Worm (Caenorhabditis elegans) whole organism, L1 larva: ENCODE measurements around the gene ZK1058.3.

Experiments
- C04F5.9 ChIP-seq: sonication (generic microtip); optimal IDR thresholded peaks from 2 replicates; lab custom pipeline; 2016; ENCODE audit warnings: missing genetic modification characterization, missing compliant biosample characterization
- C16A3.4 ChIP-seq: fragments of 150-350 bp; optimal IDR thresholded peaks from 2 replicates; lab custom pipeline; 2014; ENCODE audit warnings: missing biosample characterization, missing genetic modification characterization
- C34B4.2 ChIP-seq: sonication (generic microtip); optimal IDR thresholded peaks from 2 replicates; lab custom pipeline; 2017; ENCODE audit warnings: mild to moderate bottlenecking, missing genetic modification characterization, missing compliant biosample characterization
- F16B12.6 ChIP-seq: fragments of 150-350 bp; optimal IDR thresholded peaks from 2 replicates; lab custom pipeline; 2014; ENCODE audit warnings: missing biosample characterization, missing genetic modification characterization
- Y116A8C.19 ChIP-seq: sonication (generic microtip); optimal IDR thresholded peaks from 2 replicates; lab custom pipeline; 2016; ENCODE audit warnings: missing compliant biosample characterization, missing genetic modification characterization, borderline replicate concordance
- alr-1 ChIP-seq: fragments of 200-800 bp; sonication (Bioruptor generic); optimal IDR thresholded peaks from 2 replicates; lab custom pipeline; 2018; ENCODE audit warnings: borderline replicate concordance, mild to moderate bottlenecking, missing genetic modification characterization, missing compliant biosample characterization
- blmp-1 ChIP-seq: fragments of 150-350 bp; optimal IDR thresholded peaks from 2 replicates; lab custom pipeline; 2014; ENCODE audit warnings: missing biosample characterization, missing genetic modification characterization
- ceh-63 ChIP-seq: fragments of 200-800 bp; sonication (Bioruptor generic); optimal IDR thresholded peaks from 2 replicates; lab custom pipeline; 2018; ENCODE audit warnings: mild to moderate bottlenecking, missing genetic modification characterization, missing compliant biosample characterization
- ceh-82 ChIP-seq, 3 experiments: fragments of 150-350 bp in 1 of 3; sonication (generic microtip) in 2 of 3; optimal IDR thresholded peaks; 2 replicates each; lab custom pipeline; 2014 to 2017; ENCODE audit warnings: missing biosample characterization in 3 of 3, missing genetic modification characterization in 3 of 3
- dpl-1 ChIP-seq, 3 experiments: fragments of 150-350 bp in 2 of 3; sonication (generic microtip) in 1 of 3; optimal IDR thresholded peaks; 2 replicates each; lab custom pipeline; 2014 to 2017; ENCODE audit warnings: missing biosample characterization in 3 of 3, missing genetic modification characterization in 3 of 3, missing genetic modification reagents in 3 of 3
- dsc-1 ChIP-seq: sonication (generic microtip); optimal IDR thresholded peaks from 2 replicates; lab custom pipeline; 2016; ENCODE audit warnings: mild to moderate bottlenecking, missing genetic modification characterization, missing compliant biosample characterization
- efl-1 ChIP-seq, 4 experiments: fragments of 150-350 bp; optimal IDR thresholded peaks in 3 of 4; peaks in 1 of 4; 1 replicate in 1 of 4; 2 replicates in 3 of 4; lab custom pipeline; 2014; ENCODE audit warnings: missing biosample characterization in 2 of 4, missing genetic modification characterization in 2 of 4, missing genetic modification reagents in 2 of 4
- efl-3 ChIP-seq: fragments of 200-800 bp; sonication (Bioruptor generic); optimal IDR thresholded peaks from 2 replicates; lab custom pipeline; 2018; ENCODE audit warnings: mild to moderate bottlenecking, missing genetic modification characterization, missing compliant biosample characterization
- egl-13 ChIP-seq: sonication (generic microtip); optimal IDR thresholded peaks from 2 replicates; lab custom pipeline; 2016; ENCODE audit warnings: missing genotype, missing genetic modification reagents, missing genetic modification characterization, missing compliant biosample characterization
- elt-2 ChIP-seq: sonication (generic microtip); optimal IDR thresholded peaks from 2 replicates; lab custom pipeline; 2016; ENCODE audit warnings: missing genetic modification characterization, mild to moderate bottlenecking, inconsistent platforms, missing compliant biosample characterization, missing genetic modification reagents
- elt-3 ChIP-seq, 6 experiments: fragments of 150-350 bp in 1 of 6; sonication (generic microtip); optimal IDR thresholded peaks; 2 replicates each; lab custom pipeline; 2017 to 2018; ENCODE audit warnings: missing biosample characterization in 6 of 6, missing genetic modification characterization in 6 of 6, inconsistent platforms in 1 of 6
- fkh-10 ChIP-seq: sonication (generic microtip); optimal IDR thresholded peaks from 2 replicates; lab custom pipeline; 2017; ENCODE audit warnings: missing biosample characterization, missing genetic modification reagents, missing genetic modification characterization
- fkh-8 ChIP-seq: sonication (generic microtip); optimal IDR thresholded peaks from 2 replicates; lab custom pipeline; 2016; ENCODE audit warnings: mild to moderate bottlenecking, missing genetic modification characterization, missing compliant biosample characterization
- fos-1 ChIP-seq: fragments of 150-350 bp; optimal IDR thresholded peaks from 2 replicates; lab custom pipeline; 2014; ENCODE audit warnings: missing biosample characterization, missing genetic modification characterization
- grh-1 ChIP-seq: fragments of 200-800 bp; sonication (Bioruptor generic); IDR thresholded peaks from 2 replicates; pipeline ENCODE4 v1.3.6; 2022; ENCODE audit warnings: missing genetic modification reagents, missing genetic modification characterization, missing compliant biosample characterization
- hpl-2 ChIP-seq: fragments of 150-350 bp; optimal IDR thresholded peaks from 2 replicates; lab custom pipeline; 2014; ENCODE audit warnings: missing biosample characterization, missing genetic modification reagents, missing genetic modification characterization
- lin-14 ChIP-seq: fragments of 200-800 bp; sonication (Bioruptor generic); optimal IDR thresholded peaks from 2 replicates; lab custom pipeline; 2018; ENCODE audit warnings: mild to moderate bottlenecking, missing genetic modification characterization, moderate library complexity, missing compliant biosample characterization
- lin-35 ChIP-seq, 2 experiments: fragments of 150-350 bp; optimal IDR thresholded peaks; 2 replicates each; lab custom pipeline; 2014; ENCODE audit warnings: missing biosample characterization in 2 of 2, missing genetic modification characterization in 2 of 2, missing genetic modification reagents in 2 of 2
- lsy-2 ChIP-seq, 2 experiments: fragments of 150-350 bp; optimal IDR thresholded peaks; 2 replicates each; lab custom pipeline; 2014; ENCODE audit warnings: missing biosample characterization in 2 of 2, missing genetic modification characterization in 2 of 2
- mab-9 ChIP-seq: fragments of 200-800 bp; sonication (Bioruptor generic); IDR thresholded peaks from 2 replicates; pipeline ENCODE4 v1.3.6; 2022; ENCODE audit warnings: missing genetic modification reagents, missing genetic modification characterization, missing compliant biosample characterization
- mdl-1 ChIP-seq, 2 experiments: fragments of 150-350 bp; optimal IDR thresholded peaks; 2 replicates each; lab custom pipeline; 2014 to 2017; ENCODE audit warnings: missing biosample characterization in 2 of 2, missing genetic modification characterization in 2 of 2, inconsistent platforms in 1 of 2
- mef-2 ChIP-seq: fragments of 150-350 bp; optimal IDR thresholded peaks from 2 replicates; lab custom pipeline; 2014; ENCODE audit warnings: missing biosample characterization, missing genetic modification characterization
- mep-1 ChIP-seq: fragments of 150-350 bp; optimal IDR thresholded peaks from 2 replicates; lab custom pipeline; 2014; ENCODE audit warnings: missing biosample characterization, missing genetic modification characterization
- nhr-20 ChIP-seq: sonication (generic microtip); optimal IDR thresholded peaks from 2 replicates; lab custom pipeline; 2016; ENCODE audit warnings: mild to moderate bottlenecking, missing genetic modification characterization, missing compliant biosample characterization
- nhr-71 ChIP-seq: sonication (generic microtip); optimal IDR thresholded peaks from 2 replicates; lab custom pipeline; 2016; ENCODE audit warnings: mild to moderate bottlenecking, missing genetic modification characterization, moderate library complexity, missing compliant biosample characterization
- nhr-77 ChIP-seq: fragments of 150-350 bp; optimal IDR thresholded peaks from 2 replicates; lab custom pipeline; 2014; ENCODE audit warnings: missing biosample characterization, missing genetic modification characterization
- nhr-85 ChIP-seq: sonication (generic microtip); peaks from one replicate; lab custom pipeline; 2016; ENCODE audit warnings: missing genetic modification characterization, inconsistent platforms, missing compliant biosample characterization
- pax-3 ChIP-seq: fragments of 200-800 bp; sonication (Bioruptor generic); optimal IDR thresholded peaks from 2 replicates; lab custom pipeline; 2018; ENCODE audit warnings: mild to moderate bottlenecking, missing genetic modification characterization, moderate library complexity, missing compliant biosample characterization
- skn-1 ChIP-seq: fragments of 150-350 bp; optimal IDR thresholded peaks from 2 replicates; lab custom pipeline; 2014; ENCODE audit warnings: missing biosample characterization, missing genetic modification characterization
- sox-4 ChIP-seq: sonication (generic microtip); optimal IDR thresholded peaks from 2 replicates; lab custom pipeline; 2016; ENCODE audit warnings: missing genetic modification characterization, missing compliant biosample characterization
- sptf-1 ChIP-seq: fragments of 150-350 bp; optimal IDR thresholded peaks from 2 replicates; lab custom pipeline; 2014; ENCODE audit warnings: missing biosample characterization, missing genetic modification characterization
- swsn-7 ChIP-seq: sonication (generic microtip); optimal IDR thresholded peaks from 2 replicates; lab custom pipeline; 2016; ENCODE audit warnings: missing genetic modification characterization, missing compliant biosample characterization
- tbx-2 ChIP-seq: sonication (generic microtip); optimal IDR thresholded peaks from 2 replicates; lab custom pipeline; 2016; ENCODE audit warnings: missing genetic modification characterization, missing compliant biosample characterization
- unc-130 ChIP-seq: fragments of 150-350 bp; optimal IDR thresholded peaks from 2 replicates; lab custom pipeline; 2017; ENCODE audit warnings: missing biosample characterization, missing genetic modification characterization, inconsistent platforms
- unc-98 ChIP-seq: fragments of 200-800 bp; sonication (Bioruptor generic); IDR thresholded peaks from 2 replicates; pipeline ENCODE4 v1.3.6; 2022; ENCODE audit warnings: missing genetic modification characterization, missing compliant biosample characterization
- zag-1 ChIP-seq: fragments of 150-350 bp; optimal IDR thresholded peaks from 2 replicates; lab custom pipeline; 2014; ENCODE audit warnings: missing biosample characterization, missing genetic modification characterization
- zip-4 ChIP-seq: fragments of 200-800 bp; sonication (Bioruptor generic); optimal IDR thresholded peaks from 2 replicates; lab custom pipeline; 2018; ENCODE audit warnings: mild to moderate bottlenecking, missing genetic modification characterization, moderate library complexity, missing compliant biosample characterization

The ZK1058.3 gene

ce11 chrIII:3916624-3917023, 2.0 kb upstream of the ZK1058.3 start, which contains the start of gene ccdc-47 (continued):
- peak; percentile 51 for TF ChIP-seq nhr-20
- 0 out of 2 replicates have a peak, but pooled peaks have one; percentile 28 for TF ChIP-seq grh-1 (GFP tag; lab: Robert Waterston, UW)
- peak; percentile 34 for TF ChIP-seq fkh-8 (tag; lab: Kevin White, UChicago)

ce11 chrIII:3921646-3922328, 3.1 kb downstream of the ZK1058.3 start, which contains the start of the genes metl-6 and nit-1:
Gene metl-6 (minus strand): TSS chrIII:3921711.
Gene nit-1 (plus strand): TSS chrIII:3922207.
- TF ChIP-seq skn-1 (tag; lab: Kevin White, UChicago) (peak; percentile 57), blmp-1 (tag; lab: Kevin White, UChicago) (peak; percentile 42), elt-3 (tag; optimal IDR thresholded peaks at IDR 0.05; lab: Kevin White, UChicago) (peak in 1 of 6 experiments; percentile 7), C34B4.2 (no peak), Y116A8C.19 (tag; lab: Kevin White, UChicago) (no peak), lsy-2 (tag; optimal IDR thresholded peaks at IDR 0.05; lab: Kevin White, UChicago) (peak; percentile 23 to 54), lin-35 (GFP tag; optimal IDR thresholded peaks at IDR 0.05; lab: Kevin White, UChicago) (peak; percentile 63 to 90), efl-1 (optimal IDR thresholded peaks at IDR 0.05; lab: Kevin White, UChicago) (peak in 1 of 2 experiments; percentile 79), efl-1 (GFP tag; optimal IDR thresholded peaks at IDR 0.05 in 1 of 2; lab: Kevin White, UChicago) (peak; percentile 85 to 98), pax-3 (no peak), nhr-71 (peak; percentile 14), dpl-1 (GFP tag; optimal IDR thresholded peaks at IDR 0.05; lab: Kevin White, UChicago) (peak; percentile 65 to 88 (median 78))

ce11 chrIII:3926116-3926515, 7.4 kb downstream of the ZK1058.3 start, which contains the start of gene ZK1058.9:
Gene ZK1058.9 (minus strand): TSS chrIII:3926216.
- TF ChIP-seq C16A3.4 (tag; lab: Kevin White, UChicago) = no peak
- no peak for TF ChIP-seq efl-1 (optimal IDR thresholded peaks at IDR 0.05; lab: Kevin White, UChicago)
- TF ChIP-seq efl-1 (GFP tag; optimal IDR thresholded peaks at IDR 0.05 in 1 of 2; lab: Kevin White, UChicago) = peak in 1 of 2 experiments; percentile 83

ce11 chrIII:3926801-3927200, 8.1 kb downstream of the ZK1058.3 start:
- TF ChIP-seq unc-130 (tag; lab: Kevin White, UChicago) = no peak
- TF ChIP-seq lin-35 (GFP tag; optimal IDR thresholded peaks at IDR 0.05; lab: Kevin White, UChicago) = no peak
- TF ChIP-seq elt-2 (tag; lab: Kevin White, UChicago) = no peak
- no peak for TF ChIP-seq ceh-82 (tag; optimal IDR thresholded peaks at IDR 0.05; lab: Kevin White, UChicago)
- no peak for TF ChIP-seq tbx-2 (tag; lab: Kevin White, UChicago)
- TF ChIP-seq mdl-1 (tag; optimal IDR thresholded peaks at IDR 0.05; lab: Kevin White, UChicago) = no peak
- no peak for TF ChIP-seq swsn-7 (tag; lab: Kevin White, UChicago)
- TF ChIP-seq C16A3.4 (tag; lab: Kevin White, UChicago) = no peak
- no peak for TF ChIP-seq sox-4
- no peak for TF ChIP-seq sptf-1 (tag; lab: Kevin White, UChicago)
- TF ChIP-seq C34B4.2 = no peak
- TF ChIP-seq pax-3 = no peak
- no peak for TF ChIP-seq mab-9 (GFP tag; lab: Robert Waterston, UW)
- no peak for TF ChIP-seq alr-1 (tag; lab: Kevin White, UChicago)
- TF ChIP-seq nhr-85 (tag; lab: Kevin White, UChicago) = no peak
- no peak for TF ChIP-seq zip-4 (GFP tag; lab: Kevin White, UChicago)
- TF ChIP-seq fos-1 = no peak
- TF ChIP-seq dsc-1 (tag; lab: Kevin White, UChicago) = no peak

- no peak for TF ChIP-seq hpl-2 (GFP tag; lab: Kevin White, UChicago)
- no peak for TF ChIP-seq mdl-1 (tag; optimal IDR thresholded peaks at IDR 0.05; lab: Kevin White, UChicago)
- TF ChIP-seq egl-13 (tag; lab: Kevin White, UChicago) = no peak
- no peak for TF ChIP-seq blmp-1 (tag; lab: Kevin White, UChicago)
- TF ChIP-seq ceh-63 (GFP tag; lab: Kevin White, UChicago) = no peak
- TF ChIP-seq nhr-77 (tag; lab: Kevin White, UChicago) = no peak
- TF ChIP-seq F16B12.6 (tag; lab: Kevin White, UChicago) = no peak
- no peak for TF ChIP-seq C16A3.4 (tag; lab: Kevin White, UChicago)
- TF ChIP-seq grh-1 (GFP tag; lab: Robert Waterston, UW) = no peak
- TF ChIP-seq elt-2 (tag; lab: Kevin White, UChicago) = no peak
- TF ChIP-seq unc-130 (tag; lab: Kevin White, UChicago) = peak; percentile 65
- TF ChIP-seq efl-3 (GFP tag; lab: Kevin White, UChicago) = no peak
- TF ChIP-seq fkh-10 (GFP tag; lab: Kevin White, UChicago) = no peak
- no peak for TF ChIP-seq zag-1
- TF ChIP-seq elt-3 (tag; optimal IDR thresholded peaks at IDR 0.05; lab: Kevin White, UChicago) = no peak
- TF ChIP-seq unc-98 (GFP tag; lab: Robert Waterston, UW) = no peak
- peak; percentile 79 for TF ChIP-seq lin-14
- TF ChIP-seq C04F5.9 (tag; lab: Kevin White, UChicago) = no peak
- no peak for TF ChIP-seq mep-1 (tag; lab: Kevin White, UChicago)
- TF ChIP-seq mef-2 (tag; lab: Kevin White, UChicago) = no peak
These were observed 8.8 kb downstream of the ZK1058.3 start for ce11 chrIII:3927450-3927849.
